Fruit fly (Drosophila melanogaster) whole organism, prepupa: ENCODE results near the gene dao.

Source experiments
- CG1621 ChIP-seq: fragments of 200-800 bp; sonication (Bioruptor generic); optimal IDR thresholded peaks from 3 replicates; lab custom pipeline; 2018; ENCODE audit warnings: missing biosample characterization, mild to moderate bottlenecking, missing genetic modification characterization
- CG8119 ChIP-seq: fragments of 200-800 bp; sonication (Bioruptor generic); IDR thresholded peaks from 3 replicates; pipeline ENCODE4 v1.3.6; 2022; ENCODE audit warnings: missing biosample characterization, missing genetic modification characterization
- Ets21C ChIP-seq: fragments of 200-800 bp; sonication (Bioruptor generic); optimal IDR thresholded peaks from 3 replicates; lab custom pipeline; 2016; ENCODE audit warnings: missing biosample characterization, missing genetic modification characterization
- OdsH ChIP-seq: fragments of 200-800 bp; sonication (Bioruptor generic); optimal IDR thresholded peaks from 3 replicates; lab custom pipeline; 2016; ENCODE audit warnings: missing biosample characterization, missing genetic modification characterization
- fd85E ChIP-seq: fragments of 200-800 bp; sonication (Bioruptor generic); optimal IDR thresholded peaks from 3 replicates; lab custom pipeline; 2016; ENCODE audit warnings: missing biosample characterization, missing genetic modification characterization
- lz ChIP-seq: fragments of 200-800 bp; sonication (Bioruptor generic); optimal IDR thresholded peaks from 3 replicates; lab custom pipeline; 2016; ENCODE audit warnings: missing biosample characterization, missing genetic modification characterization

dm6 chr2L:15273521-15274123 lies 24.9 kb downstream of the dao start:
- TF ChIP-seq CG8119 (GFP tag; lab: Robert Waterston, UW) (0 out of 3 replicates have a peak, but pooled peaks have one; percentile 40), lz (GFP tag; lab: Kevin White, UChicago) (no peak), CG1621 (tag; lab: Kevin White, UChicago) (no peak), fd85E (GFP tag; lab: Kevin White, UChicago) (no peak), Ets21C (GFP tag; lab: Kevin White, UChicago) (no peak), OdsH (GFP tag; lab: Kevin White, UChicago) (peak; percentile 1)
